Fruit fly (Drosophila melanogaster) whole organism, embryonic: ENCODE measurements around the gene CG5781.

ENCODE experiments used
- Antp ChIP-seq: fragments of 200-800 bp; sonication (Bioruptor generic); optimal IDR thresholded peaks from 3 replicates; lab custom pipeline; 2016; ENCODE audit warnings: missing biosample characterization, missing genetic modification characterization
- Blimp-1 ChIP-seq: fragments of 200-800 bp; sonication (Bioruptor generic); optimal IDR thresholded peaks from 3 replicates; lab custom pipeline; 2018; ENCODE audit warnings: missing biosample characterization, missing genetic modification characterization, mild to moderate bottlenecking, moderate library complexity, missing genetic modification reagents
- CG10543 ChIP-seq: fragments of 200-800 bp; sonication (Bioruptor generic); optimal IDR thresholded peaks from 3 replicates; lab custom pipeline; 2017; ENCODE audit warnings: missing biosample characterization, mild to moderate bottlenecking, missing genetic modification characterization, moderate library complexity
- CG10654 ChIP-seq: fragments of 200-800 bp; sonication (Bioruptor generic); optimal IDR thresholded peaks from 2 replicates; lab custom pipeline; 2016; ENCODE audit warnings: missing biosample characterization, missing genetic modification characterization
- CG12236 ChIP-seq: fragments of 200-800 bp; sonication (Bioruptor generic); optimal IDR thresholded peaks from 2 replicates; lab custom pipeline; 2016; ENCODE audit warnings: missing biosample characterization, missing genetic modification characterization
- CG12744 ChIP-seq: fragments of 200-800 bp; sonication (Bioruptor generic); optimal IDR thresholded peaks from 2 replicates; lab custom pipeline; 2016; ENCODE audit warnings: missing biosample characterization, missing genetic modification characterization
- CG17359 ChIP-seq: fragments of 200-800 bp; sonication (Bioruptor generic); optimal IDR thresholded peaks from 3 replicates; lab custom pipeline; 2018; ENCODE audit warnings: missing biosample characterization, mild to moderate bottlenecking, missing genetic modification characterization, moderate library complexity
- CG18476 ChIP-seq: fragments of 200-800 bp; sonication (Bioruptor generic); optimal IDR thresholded peaks from 2 replicates; lab custom pipeline; 2016; ENCODE audit warnings: missing biosample characterization, mild to moderate bottlenecking, missing genetic modification characterization
- CG30020 ChIP-seq: fragments of 200-800 bp; optimal IDR thresholded peaks from 2 replicates; lab custom pipeline; 2019; ENCODE audit warnings: missing biosample characterization, mild to moderate bottlenecking, missing genetic modification characterization, moderate library complexity
- CG3065 ChIP-seq: fragments of 200-800 bp; sonication (Bioruptor generic); optimal IDR thresholded peaks from 2 replicates; lab custom pipeline; 2016; ENCODE audit warnings: missing biosample characterization, missing genetic modification characterization
- CG32767 ChIP-seq: fragments of 200-800 bp; sonication (Bioruptor generic); IDR thresholded peaks from 2 replicates; pipeline ENCODE4 v1.3.6; 2022; ENCODE audit warnings: missing biosample characterization, missing genetic modification characterization
- CG34224 ChIP-seq: fragments of 200-800 bp; sonication (Bioruptor generic); IDR thresholded peaks from 3 replicates; pipeline ENCODE4 v1.3.6; 2022; ENCODE audit warnings: missing biosample characterization, missing genetic modification characterization; ENCODE audit not compliant: partially characterized antibody
- CG42726 ChIP-seq: fragments of 200-800 bp; sonication (Bioruptor generic); IDR thresholded peaks from 2 replicates; pipeline ENCODE4 v1.3.6; 2022; ENCODE audit warnings: missing biosample characterization, missing genetic modification characterization; ENCODE audit not compliant: partially characterized antibody
- CG4820 ChIP-seq: fragments of 200-800 bp; sonication (Bioruptor generic); optimal IDR thresholded peaks from 3 replicates; lab custom pipeline; 2016; ENCODE audit warnings: missing biosample characterization, missing genetic modification characterization
- CG6765 ChIP-seq: fragments of 200-800 bp; sonication (Bioruptor generic); optimal IDR thresholded peaks from 3 replicates; lab custom pipeline; 2017; ENCODE audit warnings: missing biosample characterization, mild to moderate bottlenecking, missing genetic modification characterization
- CG7987 ChIP-seq: fragments of 200-800 bp; sonication (Bioruptor generic); optimal IDR thresholded peaks from 2 replicates; lab custom pipeline; 2018; ENCODE audit warnings: missing biosample characterization, mild to moderate bottlenecking, missing genetic modification characterization, moderate library complexity
- CG8281 ChIP-seq: fragments of 200-800 bp; sonication (Bioruptor generic); optimal IDR thresholded peaks from 2 replicates; lab custom pipeline; 2018; ENCODE audit warnings: missing biosample characterization, mild to moderate bottlenecking, missing genetic modification characterization, moderate library complexity
- CG9727 ChIP-seq: fragments of 200-800 bp; sonication (Bioruptor generic); optimal IDR thresholded peaks from 3 replicates; lab custom pipeline; 2017; ENCODE audit warnings: missing biosample characterization, mild to moderate bottlenecking, missing genetic modification characterization
- CkIIα-i1 ChIP-seq: fragments of 200-800 bp; sonication (Bioruptor generic); IDR thresholded peaks from 2 replicates; pipeline ENCODE4 v1.3.6; 2022; ENCODE audit warnings: missing biosample characterization, missing genetic modification characterization
- Dref ChIP-seq: fragments of 200-800 bp; sonication (Bioruptor generic); IDR thresholded peaks from 2 replicates; pipeline ENCODE4 v1.3.6; 2022; ENCODE audit warnings: missing biosample characterization, missing genetic modification characterization
- Ets97D ChIP-seq: fragments of 200-800 bp; sonication (Bioruptor generic); optimal IDR thresholded peaks from 3 replicates; lab custom pipeline; 2016; ENCODE audit warnings: missing biosample characterization, missing genetic modification characterization
- Fer3 ChIP-seq: fragments of 200-800 bp; sonication (Bioruptor generic); optimal IDR thresholded peaks from 2 replicates; lab custom pipeline; 2018; ENCODE audit warnings: missing biosample characterization, mild to moderate bottlenecking, missing genetic modification characterization, moderate library complexity
- GATAe ChIP-seq: fragments of 200-800 bp; sonication (Bioruptor generic); conservative IDR thresholded peaks from 2 replicates; pipeline ENCODE4 v1.3.6; 2022; ENCODE audit warnings: missing biosample characterization, missing genetic modification characterization
- HLH3B ChIP-seq: fragments of 200-800 bp; sonication (Bioruptor generic); IDR thresholded peaks from 2 replicates; pipeline ENCODE4 v1.3.6; 2022; ENCODE audit warnings: missing biosample characterization, missing genetic modification characterization
- HmgZ ChIP-seq: fragments of 200-800 bp; sonication (Bioruptor generic); optimal IDR thresholded peaks from 2 replicates; lab custom pipeline; 2018; ENCODE audit warnings: missing biosample characterization, mild to moderate bottlenecking, missing genetic modification characterization
- MBD-R2 ChIP-seq: fragments of 200-800 bp; sonication (Bioruptor generic); IDR thresholded peaks from 2 replicates; pipeline ENCODE4 v1.3.6; 2022; ENCODE audit warnings: missing biosample characterization, missing genetic modification characterization
- Ptx1 ChIP-seq: fragments of 200-800 bp; sonication (Bioruptor generic); IDR thresholded peaks from 2 replicates; pipeline ENCODE4 v1.3.6; 2022; ENCODE audit warnings: missing biosample characterization, missing genetic modification characterization
- Scr ChIP-seq: fragments of 200-800 bp; sonication (Bioruptor generic); IDR thresholded peaks from 2 replicates; pipeline ENCODE4 v1.3.6; 2022; ENCODE audit warnings: missing biosample characterization, missing genetic modification characterization; ENCODE audit not compliant: partially characterized antibody
- Vsx1 ChIP-seq: fragments of 200-800 bp; sonication (Bioruptor generic); optimal IDR thresholded peaks from 2 replicates; lab custom pipeline; 2017; ENCODE audit warnings: missing biosample characterization, mild to moderate bottlenecking, missing genetic modification characterization, missing genetic modification reagents
- bigmax ChIP-seq: fragments of 200-800 bp; sonication (Bioruptor generic); optimal IDR thresholded peaks from 2 replicates; lab custom pipeline; 2018; ENCODE audit warnings: missing biosample characterization, mild to moderate bottlenecking, missing genetic modification characterization
- cato ChIP-seq: fragments of 200-800 bp; sonication (Bioruptor generic); optimal IDR thresholded peaks from 2 replicates; lab custom pipeline; 2016; ENCODE audit warnings: missing biosample characterization, missing genetic modification characterization, borderline replicate concordance
- crol ChIP-seq: fragments of 200-800 bp; sonication (Bioruptor generic); IDR thresholded peaks from 2 replicates; pipeline ENCODE4 v1.3.6; 2022; ENCODE audit warnings: missing biosample characterization, missing genetic modification characterization
- cwo ChIP-seq: fragments of 200-800 bp; sonication (Bioruptor generic); optimal IDR thresholded peaks from 3 replicates; lab custom pipeline; 2017; ENCODE audit warnings: missing biosample characterization, missing genetic modification characterization, mild to moderate bottlenecking, moderate library complexity, missing genetic modification reagents
- dmrt11E ChIP-seq: fragments of 200-800 bp; sonication (Bioruptor generic); optimal IDR thresholded peaks from 3 replicates; lab custom pipeline; 2018; ENCODE audit warnings: missing biosample characterization, mild to moderate bottlenecking, missing genetic modification characterization, moderate library complexity
- dysf ChIP-seq: fragments of 200-800 bp; sonication (Bioruptor generic); IDR thresholded peaks from 3 replicates; pipeline ENCODE4 v1.3.6; 2022; ENCODE audit warnings: missing biosample characterization, missing genetic modification characterization
- eyg ChIP-seq: fragments of 200-800 bp; sonication (Bioruptor generic); optimal IDR thresholded peaks from 3 replicates; lab custom pipeline; 2016; ENCODE audit warnings: missing biosample characterization, missing genetic modification characterization
- fd3F ChIP-seq: fragments of 200-800 bp; sonication (Bioruptor generic); optimal IDR thresholded peaks from 2 replicates; lab custom pipeline; 2018; ENCODE audit warnings: missing biosample characterization, mild to moderate bottlenecking, missing genetic modification characterization, moderate library complexity
- fu2 ChIP-seq: fragments of 200-800 bp; sonication (Bioruptor generic); optimal IDR thresholded peaks from 2 replicates; lab custom pipeline; 2016; ENCODE audit warnings: missing biosample characterization, missing genetic modification characterization
- nmo ChIP-seq: fragments of 200-800 bp; sonication (Bioruptor generic); optimal IDR thresholded peaks from 2 replicates; lab custom pipeline; 2018; ENCODE audit warnings: missing biosample characterization, mild to moderate bottlenecking, missing genetic modification characterization, moderate library complexity
- nom ChIP-seq: fragments of 200-800 bp; sonication (Bioruptor generic); optimal IDR thresholded peaks from 2 replicates; lab custom pipeline; 2017; ENCODE audit warnings: missing biosample characterization, missing genetic modification characterization, mild to moderate bottlenecking, moderate library complexity, missing genetic modification reagents
- otp ChIP-seq: fragments of 200-800 bp; sonication (Bioruptor generic); IDR thresholded peaks from 3 replicates; pipeline ENCODE4, ENCODE4 v1.3.6; 2022; ENCODE audit warnings: missing biosample characterization, missing genetic modification characterization
- phol ChIP-seq: fragments of 200-800 bp; sonication (Bioruptor generic); optimal IDR thresholded peaks from 3 replicates; lab custom pipeline; 2018; ENCODE audit warnings: missing biosample characterization, mild to moderate bottlenecking, missing genetic modification characterization, moderate library complexity
- ranshi ChIP-seq: fragments of 200-800 bp; sonication (Bioruptor generic); IDR thresholded peaks from 2 replicates; pipeline ENCODE4 v1.3.6; 2022; ENCODE audit warnings: missing biosample characterization, missing genetic modification characterization
- rib ChIP-seq: fragments of 200-800 bp; sonication (Bioruptor generic); IDR thresholded peaks from 2 replicates; pipeline ENCODE4 v1.3.6; 2022; ENCODE audit warnings: missing biosample characterization, missing genetic modification characterization
- salm ChIP-seq: fragments of 200-800 bp; sonication (Bioruptor generic); optimal IDR thresholded peaks from 2 replicates; lab custom pipeline; 2018; ENCODE audit warnings: missing biosample characterization, mild to moderate bottlenecking, missing genetic modification characterization
- scrt ChIP-seq: fragments of 200-800 bp; sonication (Bioruptor generic); optimal IDR thresholded peaks from 2 replicates; lab custom pipeline; 2018; ENCODE audit warnings: missing biosample characterization, mild to moderate bottlenecking, missing genetic modification characterization, moderate library complexity
- sens ChIP-seq: fragments of 200-800 bp; sonication (Bioruptor generic); peaks from one replicate; lab custom pipeline; 2016; ENCODE audit warnings: missing biosample characterization, missing genetic modification characterization
- sima ChIP-seq: fragments of 200-800 bp; sonication (Bioruptor generic); optimal IDR thresholded peaks from 2 replicates; lab custom pipeline; 2016; ENCODE audit warnings: missing biosample characterization, missing genetic modification characterization
- sob ChIP-seq: fragments of 200-800 bp; sonication (Bioruptor generic); IDR thresholded peaks from 2 replicates; pipeline ENCODE4 v1.3.6; 2022; ENCODE audit warnings: missing biosample characterization, missing genetic modification characterization
- tap ChIP-seq: fragments of 200-800 bp; optimal IDR thresholded peaks from 3 replicates; lab custom pipeline; 2019; ENCODE audit warnings: missing biosample characterization, mild to moderate bottlenecking, missing genetic modification characterization, moderate library complexity
- tin ChIP-seq: fragments of 200-800 bp; sonication (Bioruptor generic); optimal IDR thresholded peaks from 3 replicates; lab custom pipeline; 2016; ENCODE audit warnings: missing biosample characterization, missing genetic modification characterization
- vvl ChIP-seq: fragments of 200-800 bp; sonication (Bioruptor generic); IDR thresholded peaks from 2 replicates; pipeline ENCODE4 v1.3.6; 2022; ENCODE audit warnings: missing biosample characterization, missing genetic modification characterization

CG5781 gene

dm6 chr2L:12712255-12712654, 15.1 kb upstream of the CG5781 start (continued):
- TF ChIP-seq rib (GFP tag; lab: Robert Waterston, UW) (no peak), CG42726 (GFP tag; lab: Robert Waterston, UW) (no peak), fd3F (GFP tag; lab: Kevin White, UChicago) (no peak), CG9727 (no peak), CG6765 (GFP tag; lab: Kevin White, UChicago) (no peak), dmrt11E (no peak), HLH3B (GFP tag; lab: Robert Waterston, UW) (no peak), CG4820 (GFP tag; lab: Kevin White, UChicago) (no peak), otp (GFP tag; lab: Robert Waterston, UW) (no peak), HmgZ (tag; lab: Kevin White, UChicago) (peak; percentile 26), CG12744 (GFP tag; lab: Kevin White, UChicago) (no peak), Ets97D (peak; percentile 26), scrt (GFP tag; lab: Kevin White, UChicago) (no peak), phol (tag; lab: Kevin White, UChicago) (peak; percentile 52), Ptx1 (no peak), sob (no peak), fu2 (no peak), nom (GFP tag; lab: Kevin White, UChicago) (no peak), dysf (no peak), Antp (GFP tag; lab: Kevin White, UChicago) (no peak), sens (GFP tag; lab: Kevin White, UChicago) (peak; percentile 41), CG3065 (GFP tag; lab: Kevin White, UChicago) (no peak), CG8281 (tag; lab: Kevin White, UChicago) (no peak), tin (no peak), salm (tag; lab: Kevin White, UChicago) (no peak), CG17359 (tag; lab: Kevin White, UChicago) (no peak), cwo (no peak), CG32767 (GFP tag; lab: Robert Waterston, UW) (no peak), CG10543 (GFP tag; lab: Kevin White, UChicago) (no peak), sima (GFP tag; lab: Kevin White, UChicago) (no peak), bigmax (GFP tag; lab: Kevin White, UChicago) (no peak), CG10654 (no peak), Dref (GFP tag; lab: Robert Waterston, UW) (no peak), CkIIα-i1 (GFP tag; lab: Robert Waterston, UW) (no peak), tap (tag; lab: Kevin White, UChicago) (no peak), MBD-R2 (GFP tag; lab: Robert Waterston, UW) (peak; percentile 84), nmo (GFP tag; lab: Kevin White, UChicago) (no peak), Fer3 (tag; lab: Kevin White, UChicago) (no peak), cato (no peak), GATAe (GFP tag; lab: Robert Waterston, UW) (no peak), CG7987 (GFP tag; lab: Kevin White, UChicago) (no peak), CG30020 (peak; percentile 63), Vsx1 (no peak), Blimp-1 (GFP tag; lab: Kevin White, UChicago) (no peak), CG12236 (GFP tag; lab: Kevin White, UChicago) (no peak), CG18476 (GFP tag; lab: Kevin White, UChicago) (no peak), vvl (GFP tag; lab: Robert Waterston, UW) (peak; percentile 47), ranshi (GFP tag; lab: Robert Waterston, UW) (no peak), eyg (GFP tag; lab: Kevin White, UChicago) (no peak), CG34224 (GFP tag; lab: Robert Waterston, UW) (no peak), Scr (no peak), crol (GFP tag; lab: Robert Waterston, UW) (peak; percentile 32; the same call in 1 of the 2 replicates)
